Worm (Caenorhabditis elegans): ENCODE results near the gene bpl-1.

- no peak for TF ChIP-seq rnt-1 (tag; optimal IDR thresholded peaks at IDR 0.05)
- TF ChIP-seq skn-1 (tag; optimal IDR thresholded peaks at IDR 0.05): no peak
Measured at ce11 chrII:6244171-6244570, 29.8 kb upstream of the bpl-1 start, which contains the start of gene tat-4.

Data from whole organism, L1 larva.